Worm (Caenorhabditis elegans) whole organism, midembryonic: ENCODE results near the gene R03H10.11.

Experiments used
- T22C8.4 ChIP-seq: fragments of 200-800 bp; sonication (Bioruptor generic); IDR thresholded peaks from 2 replicates; pipeline ENCODE4 v1.3.6; 2022; ENCODE audit warnings: missing genetic modification characterization, missing compliant biosample characterization
- cog-1 ChIP-seq: sonication (generic microtip); optimal IDR thresholded peaks from 2 replicates; lab custom pipeline; 2016; ENCODE audit warnings: missing genetic modification characterization, missing compliant biosample characterization
- flt-1 ChIP-seq: fragments of 200-800 bp; sonication (Bioruptor generic); IDR thresholded peaks from 2 replicates; pipeline ENCODE4 v1.3.6; 2022; ENCODE audit warnings: missing genetic modification characterization, missing compliant biosample characterization
- klf-2 ChIP-seq: fragments of 200-800 bp; sonication (Bioruptor generic); conservative IDR thresholded peaks from 2 replicates; pipeline ENCODE4 v1.3.6; 2022; ENCODE audit warnings: missing genetic modification reagents, missing genetic modification characterization, missing compliant biosample characterization
- med-1 ChIP-seq: sonication (generic microtip); optimal IDR thresholded peaks from 2 replicates; lab custom pipeline; 2017; ENCODE audit warnings: missing genetic modification characterization, mild to moderate bottlenecking, missing compliant biosample characterization, antibody characterized with exemption, missing genetic modification reagents; ENCODE audit not compliant: insufficient read depth
- ref-1 ChIP-seq: fragments of 200-800 bp; sonication (Bioruptor generic); conservative IDR thresholded peaks from 2 replicates; pipeline ENCODE4 v1.3.6; 2022; ENCODE audit warnings: missing genetic modification reagents, missing genetic modification characterization, missing compliant biosample characterization
- tab-1 ChIP-seq: fragments of 200-800 bp; sonication (Bioruptor generic); IDR thresholded peaks from 2 replicates; pipeline ENCODE4 v1.3.6; 2022; ENCODE audit warnings: missing genetic modification characterization, missing compliant biosample characterization
- ztf-23 ChIP-seq: fragments of 200-800 bp; sonication (Bioruptor generic); IDR thresholded peaks from 2 replicates; pipeline ENCODE4 v1.3.6; 2022; ENCODE audit warnings: missing genetic modification reagents, missing genetic modification characterization, missing compliant biosample characterization
- ztf-29 ChIP-seq: fragments of 200-800 bp; sonication (Bioruptor generic); IDR thresholded peaks from 2 replicates; pipeline ENCODE4 v1.3.6; 2022; ENCODE audit warnings: missing genetic modification reagents, missing genetic modification characterization, missing compliant biosample characterization

The R03H10.11 gene

ce11 chrII:4179897-4180296, 2.6 kb upstream of the R03H10.11 start, which contains the start of gene R03H10.1:
R03H10.1 (plus strand) TSS chrII:4180248.
- TF ChIP-seq med-1 (GFP tag; lab: Kevin White, UChicago) (no peak), cog-1 (tag; lab: Kevin White, UChicago) (no peak), flt-1 (no peak), ztf-23 (GFP tag; lab: Robert Waterston, UW) (no peak)

ce11 chrII:4183979-4184378, 1.5 kb downstream of the R03H10.11 start:
- TF ChIP-seq klf-2 (GFP tag; lab: Robert Waterston, UW) (no peak), tab-1 (no peak)

- TF ChIP-seq ztf-23 (GFP tag; lab: Robert Waterston, UW), result no peak
- TF ChIP-seq ref-1 (GFP tag; lab: Robert Waterston, UW), result no peak
- TF ChIP-seq flt-1, result no peak
- no peak for TF ChIP-seq T22C8.4 (GFP tag; lab: Robert Waterston, UW)
- no peak for TF ChIP-seq med-1 (GFP tag; lab: Kevin White, UChicago)
- no peak for TF ChIP-seq cog-1 (tag; lab: Kevin White, UChicago)
- no peak for TF ChIP-seq klf-2 (GFP tag; lab: Robert Waterston, UW)
- no peak for TF ChIP-seq tab-1
Observed at ce11 chrII:4186364-4186763, 3.9 kb downstream of the R03H10.11 start, which contains the start of gene cpna-1. cpna-1 (plus strand) TSS chrII:4186664.

ce11 chrII:4194127-4194526, 11.7 kb downstream of the R03H10.11 start, which contains the start of gene mth-2:
mth-2 (minus strand) TSS chrII:4194314.
- TF ChIP-seq med-1 (GFP tag; lab: Kevin White, UChicago) (no peak), cog-1 (tag; lab: Kevin White, UChicago) (no peak), T22C8.4 (GFP tag; lab: Robert Waterston, UW) (no peak), ref-1 (GFP tag; lab: Robert Waterston, UW) (no peak), ztf-29 (GFP tag; lab: Robert Waterston, UW) (no peak), tab-1 (no peak), klf-2 (GFP tag; lab: Robert Waterston, UW) (no peak), flt-1 (no peak), ztf-23 (GFP tag; lab: Robert Waterston, UW) (no peak)

ce11 chrII:4203729-4204184, 21.3 kb downstream of the R03H10.11 start, which contains the start of gene mth-1:
mth-1 (minus strand) TSS chrII:4203779.
- no peak for TF ChIP-seq flt-1
- TF ChIP-seq cog-1 (tag; lab: Kevin White, UChicago), result no peak
- TF ChIP-seq ref-1 (GFP tag; lab: Robert Waterston, UW), result no peak
- TF ChIP-seq klf-2 (GFP tag; lab: Robert Waterston, UW), result no peak
- TF ChIP-seq med-1 (GFP tag; lab: Kevin White, UChicago), result no peak
- no peak for TF ChIP-seq tab-1
- TF ChIP-seq T22C8.4 (GFP tag; lab: Robert Waterston, UW), result no peak
- no peak for TF ChIP-seq ztf-29 (GFP tag; lab: Robert Waterston, UW)
- no peak for TF ChIP-seq ztf-23 (GFP tag; lab: Robert Waterston, UW)

ce11 chrII:4209071-4209747, 26.7 kb downstream of the R03H10.11 start, which contains the start of gene F31D5.6:
F31D5.6 (plus strand) TSS chrII:4209697.
- TF ChIP-seq ztf-29 (GFP tag; lab: Robert Waterston, UW) (no peak), ref-1 (GFP tag; lab: Robert Waterston, UW) (no peak), T22C8.4 (GFP tag; lab: Robert Waterston, UW) (no peak), cog-1 (tag; lab: Kevin White, UChicago) (no peak), med-1 (GFP tag; lab: Kevin White, UChicago) (no peak), klf-2 (GFP tag; lab: Robert Waterston, UW) (no peak), flt-1 (no peak), ztf-23 (GFP tag; lab: Robert Waterston, UW) (no peak), tab-1 (no peak)

- TF ChIP-seq tab-1, result no peak
- no peak for TF ChIP-seq klf-2 (GFP tag; lab: Robert Waterston, UW)
- no peak for TF ChIP-seq cog-1 (tag; lab: Kevin White, UChicago)
- TF ChIP-seq ztf-23 (GFP tag; lab: Robert Waterston, UW), result no peak
- no peak for TF ChIP-seq ref-1 (GFP tag; lab: Robert Waterston, UW)
- TF ChIP-seq T22C8.4 (GFP tag; lab: Robert Waterston, UW), result no peak
- TF ChIP-seq ztf-29 (GFP tag; lab: Robert Waterston, UW), result no peak
- TF ChIP-seq med-1 (GFP tag; lab: Kevin White, UChicago), result no peak
- TF ChIP-seq flt-1, result no peak
Observed at ce11 chrII:4211113-4211512, 28.6 kb downstream of the R03H10.11 start, which contains the start of gene F31D5.7. F31D5.7 (plus strand) TSS chrII:4211413.

- no peak for TF ChIP-seq ref-1 (GFP tag; lab: Robert Waterston, UW)
- TF ChIP-seq ztf-29 (GFP tag; lab: Robert Waterston, UW), result no peak
- TF ChIP-seq tab-1, result no peak
- TF ChIP-seq ztf-23 (GFP tag; lab: Robert Waterston, UW), result no peak
- TF ChIP-seq T22C8.4 (GFP tag; lab: Robert Waterston, UW), result no peak
- no peak for TF ChIP-seq klf-2 (GFP tag; lab: Robert Waterston, UW)
- no peak for TF ChIP-seq med-1 (GFP tag; lab: Kevin White, UChicago)
- no peak for TF ChIP-seq flt-1
- no peak for TF ChIP-seq cog-1 (tag; lab: Kevin White, UChicago)
Observed at ce11 chrII:4215318-4215717, 32.9 kb downstream of the R03H10.11 start, which contains the start of gene F31D5.2. F31D5.2 (plus strand) TSS chrII:4215618.

ce11 chrII:4219062-4219461, 36.6 kb downstream of the R03H10.11 start, which contains the start of gene F31D5.1:
F31D5.1 (plus strand) TSS chrII:4219362.
- TF ChIP-seq ztf-23 (GFP tag; lab: Robert Waterston, UW) (no peak), med-1 (GFP tag; lab: Kevin White, UChicago) (no peak), flt-1 (no peak), ztf-29 (GFP tag; lab: Robert Waterston, UW) (no peak), tab-1 (no peak), cog-1 (tag; lab: Kevin White, UChicago) (no peak), ref-1 (GFP tag; lab: Robert Waterston, UW) (no peak), klf-2 (GFP tag; lab: Robert Waterston, UW) (no peak), T22C8.4 (GFP tag; lab: Robert Waterston, UW) (no peak)
